Fruit fly (Drosophila melanogaster): ENCODE results near the gene cpo.

The cpo gene

DNA sequence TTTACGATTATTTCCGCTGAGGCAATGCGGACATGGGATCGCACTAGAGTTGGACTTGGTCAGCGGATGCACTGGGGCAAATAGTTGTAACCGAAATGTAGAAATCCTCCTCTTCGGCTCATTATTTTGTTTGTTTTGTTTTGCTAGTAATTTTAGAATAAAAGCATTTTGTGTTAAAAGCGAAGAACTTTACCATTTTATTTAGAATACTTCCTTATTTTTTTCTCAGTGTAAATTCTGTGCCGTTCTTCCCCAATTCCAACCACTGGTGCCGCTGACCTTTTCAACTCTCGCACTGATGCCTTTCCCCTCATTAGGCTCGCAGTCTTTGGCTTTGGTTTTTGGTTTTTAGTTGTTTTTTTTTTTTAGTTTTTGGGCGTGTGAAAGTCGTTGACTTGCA is 26.6 kb downstream of the cpo start:
- TF ChIP-seq Crg-1 (GFP tag; optimal IDR thresholded peaks at IDR 0.05) (no peak), Hr96 (GFP tag; optimal IDR thresholded peaks at IDR 0.05) (no peak), ovo (GFP tag; optimal IDR thresholded peaks at IDR 0.05) (no peak), Mnt (GFP tag; optimal IDR thresholded peaks at IDR 0.05) (no peak), cnc (optimal IDR thresholded peaks at IDR 0.05) (no peak), CG5204 (GFP tag; optimal IDR thresholded peaks at IDR 0.05) (no peak), CG7045 (GFP tag; optimal IDR thresholded peaks at IDR 0.05) (no peak), tj (GFP tag; optimal IDR thresholded peaks at IDR 0.05) (no peak), cic (GFP tag; optimal IDR thresholded peaks at IDR 0.05) (no peak), CG11617 (GFP tag; optimal IDR thresholded peaks at IDR 0.05) (no peak), bab1 (GFP tag; optimal IDR thresholded peaks at IDR 0.05) (no peak), toe (GFP tag; optimal IDR thresholded peaks at IDR 0.05) (no peak), kay (GFP tag; ENCODE audit: borderline replicate concordance) (no peak)

DNA sequence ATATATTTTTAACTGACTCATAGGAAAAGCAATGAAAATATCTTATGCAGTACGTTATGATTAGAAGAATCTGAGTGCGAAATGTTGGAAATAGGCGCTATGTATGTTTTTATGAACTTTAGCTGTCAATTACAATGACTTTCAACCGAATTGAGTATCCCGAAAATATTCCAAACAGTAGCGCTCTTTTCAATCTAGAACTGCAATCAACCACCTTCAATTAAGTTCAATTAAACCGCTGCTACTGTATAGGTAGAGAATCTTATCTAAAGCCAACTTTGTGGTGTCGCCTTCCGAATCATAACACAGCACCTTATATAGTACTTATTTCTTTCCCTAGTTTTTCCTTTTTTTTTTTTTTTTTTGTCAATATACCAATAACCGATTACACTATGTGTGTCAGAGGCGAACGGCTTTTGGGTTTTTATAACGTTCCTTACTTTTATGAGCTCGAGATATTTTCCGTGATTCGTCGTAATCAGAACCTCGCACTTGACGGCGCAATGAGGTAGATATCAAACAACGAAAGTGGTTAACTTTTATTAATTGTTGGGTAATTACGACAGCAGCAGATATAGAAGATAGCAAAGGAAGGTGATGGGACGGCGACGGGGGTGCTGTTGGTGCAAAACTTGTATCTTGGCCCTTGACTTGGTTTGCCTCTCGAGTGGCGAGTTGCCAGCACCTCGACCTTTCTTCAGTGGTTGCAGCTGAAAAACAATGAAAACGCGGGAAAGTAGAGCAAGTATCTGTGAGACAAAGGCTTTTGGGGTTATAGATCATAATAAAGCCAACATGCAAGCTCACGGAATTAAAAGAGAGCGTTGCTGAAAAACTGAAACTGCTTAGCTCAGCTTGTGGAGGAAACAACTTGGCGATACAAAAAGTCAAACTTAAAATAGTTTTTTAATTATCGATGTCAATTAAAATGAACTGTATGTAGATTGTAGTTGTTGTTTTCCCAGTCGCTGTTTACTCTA is 28.9 kb downstream of the cpo start:
- TF ChIP-seq CG7101 (tag; optimal IDR thresholded peaks at IDR 0.05) = no peak
- peak; percentile 57 for TF ChIP-seq kay (GFP tag; ENCODE audit: borderline replicate concordance)
- TF ChIP-seq CG7045 (GFP tag; optimal IDR thresholded peaks at IDR 0.05) = no peak
- TF ChIP-seq CG5204 (GFP tag; optimal IDR thresholded peaks at IDR 0.05) = no peak
- TF ChIP-seq tj (GFP tag; optimal IDR thresholded peaks at IDR 0.05) = peak; percentile 84

DNA sequence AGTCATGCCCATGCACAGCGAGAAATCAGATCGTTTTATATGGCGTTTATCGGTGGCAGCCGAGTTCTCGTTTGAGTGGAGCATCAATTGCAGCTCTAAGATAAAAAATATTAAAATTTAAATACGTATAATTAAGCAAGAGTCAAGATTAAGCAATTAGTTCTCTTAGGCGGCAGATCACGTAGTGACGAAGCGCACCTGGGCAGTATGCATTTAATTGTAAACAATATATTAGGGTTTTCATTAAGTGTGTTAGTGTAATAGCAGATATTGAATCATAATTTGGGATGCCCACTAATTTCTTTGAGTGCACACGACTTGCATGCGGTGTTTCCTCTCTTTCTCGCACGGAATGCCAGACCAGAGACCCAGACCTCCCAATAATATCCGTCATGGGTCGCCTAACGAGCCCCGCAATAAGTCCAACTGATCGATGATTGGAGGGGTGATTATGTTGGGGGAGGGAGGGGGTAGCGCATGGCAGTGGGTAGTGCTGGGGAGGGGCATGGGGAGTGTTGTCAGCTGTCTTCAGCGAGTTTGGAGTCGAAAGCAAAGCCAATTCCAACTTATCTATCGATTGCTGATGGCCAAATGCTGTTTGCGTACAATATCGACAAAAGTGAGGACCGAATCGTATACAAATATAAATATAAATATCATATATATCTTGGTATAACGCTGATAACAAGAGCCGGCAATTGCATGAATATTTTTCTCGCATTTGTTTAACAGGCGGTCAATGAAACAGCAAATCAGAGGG is 29.9 kb downstream of the cpo start:
- peak; percentile 59 for TF ChIP-seq Hr96 (GFP tag; optimal IDR thresholded peaks at IDR 0.05)
- no peak for TF ChIP-seq ovo (GFP tag; optimal IDR thresholded peaks at IDR 0.05)
- TF ChIP-seq pad (GFP tag; optimal IDR thresholded peaks at IDR 0.05) = peak; percentile 49
- TF ChIP-seq kay (GFP tag; ENCODE audit: borderline replicate concordance) = peak; percentile 24
- TF ChIP-seq tj (GFP tag; optimal IDR thresholded peaks at IDR 0.05) = no peak
- TF ChIP-seq Clk (GFP tag; optimal IDR thresholded peaks at IDR 0.05) = peak; percentile 72
- peak; percentile 69 for TF ChIP-seq CG12768 (GFP tag; optimal IDR thresholded peaks at IDR 0.05)
- TF ChIP-seq CG14711 (tag; optimal IDR thresholded peaks at IDR 0.05) = peak; percentile 25
- peak; percentile 17 for TF ChIP-seq Mnt (GFP tag; optimal IDR thresholded peaks at IDR 0.05)
- TF ChIP-seq Crg-1 (GFP tag; optimal IDR thresholded peaks at IDR 0.05) = peak; percentile 12
- peak; percentile 74 for TF ChIP-seq CG5204 (GFP tag; optimal IDR thresholded peaks at IDR 0.05)
- TF ChIP-seq CG1620 (GFP tag; optimal IDR thresholded peaks at IDR 0.05) = peak; percentile 14
- TF ChIP-seq cnc (optimal IDR thresholded peaks at IDR 0.05) = peak; percentile 36 to 67
- peak; percentile 37 for TF ChIP-seq CG7101 (tag; optimal IDR thresholded peaks at IDR 0.05)
- peak; percentile 50 for TF ChIP-seq toe (GFP tag; optimal IDR thresholded peaks at IDR 0.05)
- TF ChIP-seq CG11617 (GFP tag; optimal IDR thresholded peaks at IDR 0.05) = peak; percentile 69
- no peak for TF ChIP-seq cic (GFP tag; optimal IDR thresholded peaks at IDR 0.05)
- peak; percentile 65 for TF ChIP-seq bab1 (GFP tag; optimal IDR thresholded peaks at IDR 0.05)
- peak; percentile 49 for TF ChIP-seq CG33017 (tag; optimal IDR thresholded peaks at IDR 0.05)
- TF ChIP-seq CG7045 (GFP tag; optimal IDR thresholded peaks at IDR 0.05) = peak; percentile 81

- TF ChIP-seq toe (GFP tag; optimal IDR thresholded peaks at IDR 0.05) = no peak
- no peak for TF ChIP-seq ovo (GFP tag; optimal IDR thresholded peaks at IDR 0.05)
- TF ChIP-seq Crg-1 (GFP tag; optimal IDR thresholded peaks at IDR 0.05) = no peak
- no peak for TF ChIP-seq CG11617 (GFP tag; optimal IDR thresholded peaks at IDR 0.05)
- TF ChIP-seq CG7101 (tag; optimal IDR thresholded peaks at IDR 0.05) = no peak
- TF ChIP-seq bab1 (GFP tag; optimal IDR thresholded peaks at IDR 0.05) = no peak
- no peak for TF ChIP-seq CG33017 (tag; optimal IDR thresholded peaks at IDR 0.05)
- TF ChIP-seq CG1620 (GFP tag; optimal IDR thresholded peaks at IDR 0.05) = no peak
- TF ChIP-seq Clk (GFP tag; optimal IDR thresholded peaks at IDR 0.05) = no peak
- no peak for TF ChIP-seq CG14711 (tag; optimal IDR thresholded peaks at IDR 0.05)
- TF ChIP-seq CG12768 (GFP tag; optimal IDR thresholded peaks at IDR 0.05) = no peak
- no peak for TF ChIP-seq CG7045 (GFP tag; optimal IDR thresholded peaks at IDR 0.05)
- no peak for TF ChIP-seq CG5204 (GFP tag; optimal IDR thresholded peaks at IDR 0.05)
- TF ChIP-seq Hr96 (GFP tag; optimal IDR thresholded peaks at IDR 0.05) = no peak
- TF ChIP-seq cic (GFP tag; optimal IDR thresholded peaks at IDR 0.05) = no peak
- no peak for TF ChIP-seq tj (GFP tag; optimal IDR thresholded peaks at IDR 0.05)
- no peak for TF ChIP-seq pad (GFP tag; optimal IDR thresholded peaks at IDR 0.05)
- no peak for TF ChIP-seq cnc (optimal IDR thresholded peaks at IDR 0.05)
- TF ChIP-seq kay (GFP tag; ENCODE audit: borderline replicate concordance) = no peak
- TF ChIP-seq Mnt (GFP tag; optimal IDR thresholded peaks at IDR 0.05) = no peak
These were observed 30.8 kb downstream of the cpo start for dm6 chr3R:17950398-17950797.

dm6 chr3R:17951285-17951684 is 31.7 kb downstream of the cpo start:
- TF ChIP-seq CG14711 (tag; optimal IDR thresholded peaks at IDR 0.05) (no peak), pad (GFP tag; optimal IDR thresholded peaks at IDR 0.05) (no peak), Clk (GFP tag; optimal IDR thresholded peaks at IDR 0.05) (no peak), kay (GFP tag; ENCODE audit: borderline replicate concordance) (no peak), tj (GFP tag; optimal IDR thresholded peaks at IDR 0.05) (no peak), cnc (optimal IDR thresholded peaks at IDR 0.05) (no peak), Mnt (GFP tag; optimal IDR thresholded peaks at IDR 0.05) (no peak), Hr96 (GFP tag; optimal IDR thresholded peaks at IDR 0.05) (no peak), CG33017 (tag; optimal IDR thresholded peaks at IDR 0.05) (no peak), toe (GFP tag; optimal IDR thresholded peaks at IDR 0.05) (no peak), CG12768 (GFP tag; optimal IDR thresholded peaks at IDR 0.05) (no peak), CG11617 (GFP tag; optimal IDR thresholded peaks at IDR 0.05) (no peak), CG1620 (GFP tag; optimal IDR thresholded peaks at IDR 0.05) (no peak)

Data from whole organism, adult.